Worm (Caenorhabditis elegans) whole organism, mixed stage, embryonic: ENCODE results near the gene tbce-1.
A peak's percentile ranks its signal among the peaks of the same experiment; 100 is the strongest.

Experiments
- M03D4.4 ChIP-seq: sonication (generic microtip); optimal IDR thresholded peaks from 2 replicates; lab custom pipeline; 2017; ENCODE audit warnings: mild to moderate bottlenecking, missing genetic modification characterization, missing compliant biosample characterization
- bed-3 ChIP-seq: fragments of 200-800 bp; sonication (Bioruptor generic); optimal IDR thresholded peaks from 3 replicates; lab custom pipeline; 2018; ENCODE audit warnings: mild to moderate bottlenecking, missing genetic modification characterization, moderate library complexity, missing compliant biosample characterization
- blmp-1 ChIP-seq: fragments of 150-350 bp; optimal IDR thresholded peaks from 2 replicates; lab custom pipeline; 2014; ENCODE audit warnings: missing biosample characterization, missing genetic modification characterization
- ceh-39 ChIP-seq: fragments of 150-350 bp; optimal IDR thresholded peaks from 2 replicates; lab custom pipeline; 2014; ENCODE audit warnings: missing biosample characterization, missing genetic modification characterization
- ceh-43 ChIP-seq: fragments of 200-800 bp; sonication (Bioruptor generic); optimal IDR thresholded peaks from 2 replicates; lab custom pipeline; 2018; ENCODE audit warnings: mild to moderate bottlenecking, missing genetic modification characterization, moderate library complexity, missing compliant biosample characterization
- ceh-83 ChIP-seq: fragments of 200-800 bp; sonication (Bioruptor generic); optimal IDR thresholded peaks from 2 replicates; lab custom pipeline; 2018; ENCODE audit warnings: mild to moderate bottlenecking, missing genetic modification characterization, missing compliant biosample characterization
- ces-1 ChIP-seq: fragments of 150-350 bp; optimal IDR thresholded peaks from 2 replicates; lab custom pipeline; 2014; ENCODE audit warnings: missing biosample characterization, missing genetic modification reagents, missing genetic modification characterization
- cnd-1 ChIP-seq: fragments of 200-800 bp; sonication (Bioruptor generic); optimal IDR thresholded peaks from 2 replicates; lab custom pipeline; 2018; ENCODE audit warnings: mild to moderate bottlenecking, missing genetic modification characterization, missing compliant biosample characterization
- drap-1 ChIP-seq: fragments of 200-800 bp; sonication (Bioruptor generic); optimal IDR thresholded peaks from 3 replicates; lab custom pipeline; 2018; ENCODE audit warnings: mild to moderate bottlenecking, missing genetic modification characterization, missing compliant biosample characterization
- elt-1 ChIP-seq: sonication (generic microtip); optimal IDR thresholded peaks from 2 replicates; lab custom pipeline; 2017; ENCODE audit warnings: missing genetic modification characterization, mild to moderate bottlenecking, missing compliant biosample characterization, antibody characterized with exemption, moderate library complexity, borderline replicate concordance; ENCODE audit not compliant: insufficient read depth
- elt-3 ChIP-seq: fragments of 150-350 bp; optimal IDR thresholded peaks from 2 replicates; lab custom pipeline; 2014; ENCODE audit warnings: missing biosample characterization, missing genetic modification characterization
- flh-1 ChIP-seq: fragments of 200-800 bp; sonication (Bioruptor generic); optimal IDR thresholded peaks from 2 replicates; lab custom pipeline; 2018; ENCODE audit warnings: mild to moderate bottlenecking, missing genetic modification characterization, moderate library complexity, missing compliant biosample characterization
- ham-2 ChIP-seq: fragments of 200-800 bp; sonication (Bioruptor generic); optimal IDR thresholded peaks from 2 replicates; lab custom pipeline; 2018; ENCODE audit warnings: mild to moderate bottlenecking, missing genetic modification characterization, missing compliant biosample characterization
- hlh-1 ChIP-seq: fragments of 150-350 bp; optimal IDR thresholded peaks from 2 replicates; lab custom pipeline; 2014; ENCODE audit warnings: missing biosample characterization, missing genetic modification reagents, missing genetic modification characterization
- lin-13 ChIP-seq: fragments of 150-350 bp; optimal IDR thresholded peaks from 2 replicates; lab custom pipeline; 2014; ENCODE audit warnings: missing biosample characterization, missing genetic modification characterization
- lin-32 ChIP-seq: fragments of 200-800 bp; sonication (Bioruptor generic); optimal IDR thresholded peaks from 2 replicates; lab custom pipeline; 2018; ENCODE audit warnings: mild to moderate bottlenecking, missing genetic modification characterization, missing compliant biosample characterization
- lsy-2 ChIP-seq: fragments of 150-350 bp; optimal IDR thresholded peaks from 2 replicates; lab custom pipeline; 2014; ENCODE audit warnings: missing biosample characterization, missing genetic modification characterization
- mab-5 ChIP-seq: fragments of 150-350 bp; optimal IDR thresholded peaks from 2 replicates; lab custom pipeline; 2014; ENCODE audit warnings: missing biosample characterization, missing genetic modification characterization
- mep-1 ChIP-seq: fragments of 150-350 bp; optimal IDR thresholded peaks from 2 replicates; lab custom pipeline; 2017; ENCODE audit warnings: missing biosample characterization, missing genetic modification reagents, missing genetic modification characterization, inconsistent platforms
- mls-2 ChIP-seq: sonication (generic microtip); optimal IDR thresholded peaks from 2 replicates; lab custom pipeline; 2016; ENCODE audit warnings: mild to moderate bottlenecking, missing genetic modification characterization, moderate library complexity, missing compliant biosample characterization
- nhr-12 ChIP-seq: fragments of 150-350 bp; optimal IDR thresholded peaks from 2 replicates; lab custom pipeline; 2014; ENCODE audit warnings: missing biosample characterization, missing genetic modification characterization
- nhr-237 ChIP-seq: fragments of 150-350 bp; optimal IDR thresholded peaks from 2 replicates; lab custom pipeline; 2014; ENCODE audit warnings: missing biosample characterization, missing genetic modification characterization
- nhr-28 ChIP-seq: fragments of 150-350 bp; optimal IDR thresholded peaks from 2 replicates; lab custom pipeline; 2014; ENCODE audit warnings: missing biosample characterization, missing genetic modification characterization
- pha-4 ChIP-seq: fragments of 150-350 bp; optimal IDR thresholded peaks from 2 replicates; lab custom pipeline; 2018; ENCODE audit warnings: missing biosample characterization, missing genetic modification reagents, missing genetic modification characterization
- sem-2 ChIP-seq: fragments of 200-800 bp; sonication (Bioruptor generic); optimal IDR thresholded peaks from 2 replicates; lab custom pipeline; 2018; ENCODE audit warnings: mild to moderate bottlenecking, missing genetic modification characterization, missing compliant biosample characterization
- snpc-4 ChIP-seq: fragments of 150-350 bp; optimal IDR thresholded peaks from 2 replicates; lab custom pipeline; 2014; ENCODE audit warnings: missing biosample characterization, missing genetic modification characterization
- sptf-1 ChIP-seq: sonication (generic microtip); optimal IDR thresholded peaks from 2 replicates; lab custom pipeline; 2017; ENCODE audit warnings: mild to moderate bottlenecking, missing genetic modification characterization, moderate library complexity, missing compliant biosample characterization
- tbx-8 ChIP-seq: fragments of 200-800 bp; sonication (Bioruptor generic); optimal IDR thresholded peaks from 2 replicates; lab custom pipeline; 2018; ENCODE audit warnings: mild to moderate bottlenecking, missing genetic modification characterization, moderate library complexity, missing compliant biosample characterization
- unc-120 ChIP-seq: sonication (generic microtip); optimal IDR thresholded peaks from 2 replicates; lab custom pipeline; 2017; ENCODE audit warnings: missing genetic modification characterization, missing compliant biosample characterization; ENCODE audit not compliant: poor library complexity, severe bottlenecking
- zip-8 ChIP-seq: fragments of 150-350 bp; optimal IDR thresholded peaks from 2 replicates; lab custom pipeline; 2014; ENCODE audit warnings: missing biosample characterization, missing genetic modification characterization
- ztf-11 ChIP-seq: fragments of 150-350 bp; optimal IDR thresholded peaks from 2 replicates; lab custom pipeline; 2014; ENCODE audit warnings: missing biosample characterization, missing genetic modification characterization

tbce-1 gene

DNA sequence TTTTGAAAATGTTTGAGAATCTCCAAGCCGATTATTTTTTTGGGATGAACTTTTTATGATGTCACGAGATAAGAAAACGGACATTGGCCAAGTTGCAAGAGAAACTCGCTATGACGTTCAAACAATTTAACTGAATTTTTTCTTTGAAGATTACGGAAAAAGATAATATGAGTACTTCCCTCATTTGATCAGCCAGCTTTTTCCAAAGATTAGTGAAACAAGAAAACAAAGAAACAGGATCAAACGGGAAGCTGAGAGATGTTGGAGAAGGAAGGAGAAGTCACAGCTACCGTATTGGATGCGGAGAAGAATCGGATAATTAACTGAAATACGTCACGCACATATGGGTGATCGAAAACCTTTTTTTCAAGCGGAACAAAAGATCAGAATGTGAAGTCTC, 40.3 kb upstream of the tbce-1 start:
- TF ChIP-seq M03D4.4 (tag; lab: Kevin White, UChicago) (no peak), nhr-12 (no peak), elt-1 (tag; lab: Kevin White, UChicago) (peak; percentile 16), hlh-1 (tag; lab: Kevin White, UChicago) (no peak), unc-120 (no peak), lin-13 (no peak)

DNA sequence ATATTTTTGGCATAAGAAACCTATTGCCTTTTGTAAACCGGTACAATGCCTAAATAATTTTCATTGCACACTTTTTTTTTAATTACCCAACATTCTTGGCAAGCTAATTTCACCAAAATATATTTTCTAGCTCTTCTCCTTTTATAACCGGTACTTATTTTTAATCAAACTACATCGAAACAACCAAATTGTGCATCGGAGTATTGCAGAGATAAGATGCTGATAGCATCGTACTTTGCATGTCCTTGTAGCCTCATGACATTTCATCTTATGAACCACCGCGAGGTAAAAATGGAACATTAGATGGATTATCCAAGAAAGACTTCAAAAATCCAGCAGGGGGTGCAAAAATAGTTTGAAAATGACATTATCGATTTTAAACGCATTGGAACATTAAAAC, 39.3 kb upstream of the tbce-1 start:
- TF ChIP-seq lsy-2 (no peak), elt-1 (tag; lab: Kevin White, UChicago) (peak; percentile 56)

- no peak for TF ChIP-seq nhr-12
- no peak for TF ChIP-seq lin-13
- TF ChIP-seq ceh-43 (GFP tag; lab: Kevin White, UChicago), result no peak
- no peak for TF ChIP-seq sptf-1
- TF ChIP-seq ztf-11 (tag; lab: Kevin White, UChicago), result no peak
- no peak for TF ChIP-seq drap-1
- no peak for TF ChIP-seq nhr-28
- TF ChIP-seq ceh-39 (tag; lab: Kevin White, UChicago), result no peak
- no peak for TF ChIP-seq tbx-8
- no peak for TF ChIP-seq lsy-2
- TF ChIP-seq nhr-237 (tag; lab: Kevin White, UChicago), result no peak
- no peak for TF ChIP-seq sem-2
- TF ChIP-seq ceh-83 (GFP tag; lab: Kevin White, UChicago), result no peak
- no peak for TF ChIP-seq ham-2 (GFP tag; lab: Kevin White, UChicago)
- no peak for TF ChIP-seq snpc-4 (tag; lab: Kevin White, UChicago)
- TF ChIP-seq ces-1 (GFP tag; lab: Kevin White, UChicago), result no peak
- no peak for TF ChIP-seq zip-8 (tag; lab: Kevin White, UChicago)
- TF ChIP-seq mab-5 (tag; lab: Kevin White, UChicago), result no peak
- TF ChIP-seq unc-120, result no peak
Measured at ce11 chrIV:8259904-8260303, 34.6 kb upstream of the tbce-1 start, which contains the start of gene K07H8.7. Gene K07H8.7 (minus strand): TSS chrIV:8260004.

- TF ChIP-seq elt-1 (tag; lab: Kevin White, UChicago), result no peak
Measured at ce11 chrIV:8260848-8261638, 33.4 kb upstream of the tbce-1 start, which contains the start of gene vit-6. Gene vit-6 (plus strand): TSS chrIV:8261157.

DNA sequence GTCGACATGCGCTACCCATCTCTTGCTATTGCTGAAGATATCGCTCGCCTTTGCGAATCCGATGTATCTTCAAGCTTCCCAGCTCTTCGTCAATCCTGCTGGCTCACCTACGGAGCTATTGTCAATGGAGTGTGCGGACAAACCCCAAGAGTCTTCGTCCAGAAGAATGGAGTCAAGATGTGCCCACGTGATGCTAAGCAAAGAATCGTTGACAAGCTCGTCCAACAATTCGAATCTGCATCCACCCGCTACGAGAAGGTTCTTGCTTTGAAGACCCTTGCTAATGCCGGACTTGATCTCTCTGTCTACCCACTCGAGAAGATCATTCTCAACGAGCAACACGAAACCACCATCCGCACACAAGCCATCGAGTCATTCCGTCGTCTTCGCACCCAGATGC, 31.8 kb upstream of the tbce-1 start:
- TF ChIP-seq cnd-1, result no peak
- no peak for TF ChIP-seq unc-120
- no peak for TF ChIP-seq nhr-237 (tag; lab: Kevin White, UChicago)
- TF ChIP-seq blmp-1 (tag; lab: Kevin White, UChicago), result no peak
- TF ChIP-seq zip-8 (tag; lab: Kevin White, UChicago), result no peak
- no peak for TF ChIP-seq ceh-43 (GFP tag; lab: Kevin White, UChicago)
- TF ChIP-seq snpc-4 (tag; lab: Kevin White, UChicago), result no peak
- TF ChIP-seq elt-3 (tag; lab: Kevin White, UChicago), result no peak
- TF ChIP-seq flh-1 (GFP tag; lab: Kevin White, UChicago), result no peak
- TF ChIP-seq ces-1 (GFP tag; lab: Kevin White, UChicago), result no peak
- no peak for TF ChIP-seq hlh-1 (tag; lab: Kevin White, UChicago)
- TF ChIP-seq nhr-28, result no peak
- TF ChIP-seq nhr-12, result no peak
- TF ChIP-seq drap-1, result no peak

- TF ChIP-seq lsy-2, result no peak
- no peak for TF ChIP-seq ham-2 (GFP tag; lab: Kevin White, UChicago)
- no peak for TF ChIP-seq bed-3 (GFP tag; lab: Kevin White, UChicago)
- no peak for TF ChIP-seq flh-1 (GFP tag; lab: Kevin White, UChicago)
- TF ChIP-seq drap-1, result no peak
- no peak for TF ChIP-seq ceh-43 (GFP tag; lab: Kevin White, UChicago)
- TF ChIP-seq lin-13, result no peak
- no peak for TF ChIP-seq ztf-11 (tag; lab: Kevin White, UChicago)
- TF ChIP-seq mep-1 (tag; lab: Kevin White, UChicago), result no peak
- TF ChIP-seq nhr-12, result no peak
- TF ChIP-seq nhr-237 (tag; lab: Kevin White, UChicago), result no peak
- TF ChIP-seq mls-2 (tag; lab: Kevin White, UChicago), result no peak
- no peak for TF ChIP-seq zip-8 (tag; lab: Kevin White, UChicago)
- no peak for TF ChIP-seq pha-4
- no peak for TF ChIP-seq mab-5 (tag; lab: Kevin White, UChicago)
- TF ChIP-seq ceh-39 (tag; lab: Kevin White, UChicago), result no peak
- no peak for TF ChIP-seq hlh-1 (tag; lab: Kevin White, UChicago)
- TF ChIP-seq lin-32 (GFP tag; lab: Kevin White, UChicago), result no peak
Measured at ce11 chrIV:8266024-8266949, 28.2 kb upstream of the tbce-1 start.
